Fruit fly (Drosophila melanogaster) whole organism, prepupa: ENCODE measurements around the gene rdgA.

ENCODE experiments used
- CG34406 ChIP-seq: fragments of 200-800 bp; sonication (Bioruptor generic); optimal IDR thresholded peaks from 3 replicates; lab custom pipeline; 2016; ENCODE audit warnings: missing biosample characterization, missing genetic modification characterization
- eg ChIP-seq: fragments of 200-800 bp; sonication (Bioruptor generic); IDR thresholded peaks from 3 replicates; pipeline ENCODE4 v1.3.6; 2022; ENCODE audit warnings: missing biosample characterization, missing genetic modification characterization
- fd59A ChIP-seq: fragments of 200-800 bp; sonication (Bioruptor generic); optimal IDR thresholded peaks from 2 replicates; lab custom pipeline; 2017; ENCODE audit warnings: missing biosample characterization, mild to moderate bottlenecking, missing genetic modification characterization, missing genetic modification reagents

- TF ChIP-seq eg (GFP tag; lab: Robert Waterston, UW) = peak; percentile 58; the same call in 2 of the 3 replicates
- peak; percentile 28 for TF ChIP-seq fd59A
- TF ChIP-seq CG34406 (GFP tag; lab: Kevin White, UChicago) = peak; percentile 16
These were observed 135.1 kb downstream of the rdgA start for dm6 chrX:9041789-9042456.
